Worm (Caenorhabditis elegans) whole organism, L3 larva: Measurements from ENCODE around the gene C01G12.3.

Experiments
- ama-1 ChIP-seq: fragments of 150-350 bp; optimal IDR thresholded peaks from 2 replicates; lab custom pipeline; 2018
- elt-1 ChIP-seq: fragments of 150-350 bp; optimal IDR thresholded peaks from 2 replicates; lab custom pipeline; 2014; ENCODE audit warnings: missing biosample characterization, missing genetic modification characterization
- elt-2 ChIP-seq: sonication (generic microtip); optimal IDR thresholded peaks from 2 replicates; lab custom pipeline; 2016; ENCODE audit warnings: missing genetic modification reagents, mild to moderate bottlenecking, missing genetic modification characterization, missing compliant biosample characterization
- fos-1 ChIP-seq: fragments of 150-350 bp; optimal IDR thresholded peaks from 2 replicates; lab custom pipeline; 2014; ENCODE audit warnings: missing biosample characterization, missing genetic modification characterization
- lin-15B ChIP-seq: fragments of 150-350 bp; optimal IDR thresholded peaks from 2 replicates; lab custom pipeline; 2014; ENCODE audit warnings: missing biosample characterization, missing genetic modification characterization
- nhr-12 ChIP-seq: fragments of 150-350 bp; optimal IDR thresholded peaks from 2 replicates; lab custom pipeline; 2014; ENCODE audit warnings: missing biosample characterization, missing genetic modification characterization
- nhr-28 ChIP-seq: fragments of 150-350 bp; optimal IDR thresholded peaks from 2 replicates; lab custom pipeline; 2014; ENCODE audit warnings: missing biosample characterization, missing genetic modification characterization
- sea-2 ChIP-seq: fragments of 150-350 bp; sonication (generic microtip); optimal IDR thresholded peaks from 4 replicates; lab custom pipeline; 2014; ENCODE audit warnings: missing biosample characterization, missing genetic modification reagents, missing genetic modification characterization
- skn-1 ChIP-seq: fragments of 150-350 bp; optimal IDR thresholded peaks from 2 replicates; lab custom pipeline; 2014; ENCODE audit warnings: missing biosample characterization, missing genetic modification characterization
- unc-62 ChIP-seq: fragments of 150-350 bp; sonication (generic microtip); optimal IDR thresholded peaks from 4 replicates; lab custom pipeline; 2014; ENCODE audit warnings: missing biosample characterization, missing genetic modification reagents, missing genetic modification characterization

ce11 chrII:14567811-14568210 is 14.3 kb downstream of the C01G12.3 start:
- TF ChIP-seq unc-62 (GFP tag; lab: Kevin White, UChicago), result no peak
- TF ChIP-seq nhr-12 (tag; lab: Kevin White, UChicago), result no peak
- TF ChIP-seq skn-1 (tag; lab: Kevin White, UChicago), result no peak
- no peak for TF ChIP-seq elt-1
- TF ChIP-seq elt-2 (tag; lab: Kevin White, UChicago), result no peak
- no peak for TF ChIP-seq ama-1 (lab: Kevin White, UChicago)
- TF ChIP-seq sea-2, result no peak
- TF ChIP-seq fos-1 (tag; lab: Kevin White, UChicago), result no peak
- no peak for TF ChIP-seq lin-15B (tag; lab: Kevin White, UChicago)
- no peak for TF ChIP-seq nhr-28 (tag; lab: Kevin White, UChicago)
